Worm (Caenorhabditis elegans) whole organism, midembryonic: Measurements from ENCODE around the gene nspc-4.

Experiments
- T22C8.4 ChIP-seq: fragments of 200-800 bp; sonication (Bioruptor generic); IDR thresholded peaks from 2 replicates; pipeline ENCODE4 v1.3.6; 2022; ENCODE audit warnings: missing genetic modification characterization, missing compliant biosample characterization
- cog-1 ChIP-seq: sonication (generic microtip); optimal IDR thresholded peaks from 2 replicates; lab custom pipeline; 2016; ENCODE audit warnings: missing genetic modification characterization, missing compliant biosample characterization
- flt-1 ChIP-seq: fragments of 200-800 bp; sonication (Bioruptor generic); IDR thresholded peaks from 2 replicates; pipeline ENCODE4 v1.3.6; 2022; ENCODE audit warnings: missing genetic modification characterization, missing compliant biosample characterization
- ztf-23 ChIP-seq: fragments of 200-800 bp; sonication (Bioruptor generic); IDR thresholded peaks from 2 replicates; pipeline ENCODE4 v1.3.6; 2022; ENCODE audit warnings: missing genetic modification reagents, missing genetic modification characterization, missing compliant biosample characterization
- ztf-29 ChIP-seq: fragments of 200-800 bp; sonication (Bioruptor generic); IDR thresholded peaks from 2 replicates; pipeline ENCODE4 v1.3.6; 2022; ENCODE audit warnings: missing genetic modification reagents, missing genetic modification characterization, missing compliant biosample characterization

ce11 chrX:8567166-8567565, 29.0 kb upstream of the nspc-4 start:
- TF ChIP-seq T22C8.4 (GFP tag; lab: Robert Waterston, UW) (no peak), flt-1 (GFP tag; lab: Robert Waterston, UW) (no peak), cog-1 (tag; lab: Kevin White, UChicago) (no peak), ztf-23 (no peak), ztf-29 (no peak)
